Worm (Caenorhabditis elegans): Measurements from ENCODE around the gene F31F4.1.

ce11 chrV:687384-687783, 3.5 kb downstream of the F31F4.1 start, which contains the start of gene H25P19.1:
- no peak for TF ChIP-seq W03F9.2 (tag; optimal IDR thresholded peaks at IDR 0.05)
- TF ChIP-seq him-1 (tag; optimal IDR thresholded peaks at IDR 0.05), result no peak
